Worm (Caenorhabditis elegans) whole organism, L2 larva: ENCODE measurements around the gene vps-53.

Source experiments
- C34F6.9 ChIP-seq: fragments of 150-350 bp; optimal IDR thresholded peaks from 2 replicates; lab custom pipeline; 2014; ENCODE audit warnings: missing biosample characterization, missing genetic modification characterization
- R02D3.7 ChIP-seq: fragments of 150-350 bp; optimal IDR thresholded peaks from 2 replicates; lab custom pipeline; 2014; ENCODE audit warnings: missing biosample characterization, missing genetic modification characterization
- Y55F3AM.14 ChIP-seq: fragments of 200-800 bp; sonication (Bioruptor generic); optimal IDR thresholded peaks from 2 replicates; lab custom pipeline; 2018; ENCODE audit warnings: mild to moderate bottlenecking, missing genetic modification characterization, missing compliant biosample characterization
- ZK546.5 ChIP-seq: sonication (generic microtip); optimal IDR thresholded peaks from 2 replicates; lab custom pipeline; 2017; ENCODE audit warnings: missing biosample characterization, missing genetic modification characterization
- alr-1 ChIP-seq: fragments of 150-350 bp; optimal IDR thresholded peaks from 2 replicates; lab custom pipeline; 2014; ENCODE audit warnings: missing biosample characterization, missing genetic modification characterization
- aly-2 ChIP-seq: fragments of 150-350 bp; optimal IDR thresholded peaks from 2 replicates; lab custom pipeline; 2014; ENCODE audit warnings: missing biosample characterization, missing genetic modification characterization
- ama-1 ChIP-seq: fragments of 150-350 bp; optimal IDR thresholded peaks from 2 replicates; lab custom pipeline; 2018; ENCODE audit warnings: inconsistent platforms
- blmp-1 ChIP-seq: sonication (generic microtip); optimal IDR thresholded peaks from 2 replicates; lab custom pipeline; 2017; ENCODE audit warnings: missing genetic modification characterization, mild to moderate bottlenecking, missing compliant biosample characterization, antibody characterized with exemption, moderate library complexity; ENCODE audit not compliant: insufficient read depth
- ceh-16 ChIP-seq: fragments of 150-350 bp; optimal IDR thresholded peaks from 2 replicates; lab custom pipeline; 2014; ENCODE audit warnings: missing biosample characterization, missing genetic modification characterization
- ceh-82 ChIP-seq: fragments of 150-350 bp; optimal IDR thresholded peaks from 2 replicates; lab custom pipeline; 2014; ENCODE audit warnings: missing biosample characterization, missing genetic modification characterization
- crh-2 ChIP-seq: sonication (generic microtip); optimal IDR thresholded peaks from 2 replicates; lab custom pipeline; 2017; ENCODE audit warnings: missing biosample characterization, missing genetic modification characterization
- dmd-4 ChIP-seq: sonication (generic microtip); optimal IDR thresholded peaks from 2 replicates; lab custom pipeline; 2017; ENCODE audit warnings: missing biosample characterization, missing genetic modification characterization
- egl-27 ChIP-seq: sonication (generic microtip); optimal IDR thresholded peaks from 3 replicates; lab custom pipeline; 2017; ENCODE audit warnings: missing biosample characterization, missing genetic modification reagents, missing genetic modification characterization
- elt-1 ChIP-seq: fragments of 150-350 bp; optimal IDR thresholded peaks from 2 replicates; lab custom pipeline; 2014; ENCODE audit warnings: missing biosample characterization, missing genetic modification characterization
- elt-3 ChIP-seq: sonication (generic microtip); optimal IDR thresholded peaks from 2 replicates; lab custom pipeline; 2017; ENCODE audit warnings: missing biosample characterization, missing genetic modification characterization
- fos-1 ChIP-seq: fragments of 150-350 bp; optimal IDR thresholded peaks from 2 replicates; lab custom pipeline; 2014; ENCODE audit warnings: missing biosample characterization, missing genetic modification characterization
- gmeb-1 ChIP-seq: fragments of 150-350 bp; optimal IDR thresholded peaks from 2 replicates; lab custom pipeline; 2014; ENCODE audit warnings: missing biosample characterization, missing genetic modification characterization
- lin-11 ChIP-seq: fragments of 150-350 bp; sonication (generic microtip); optimal IDR thresholded peaks from 2 replicates; lab custom pipeline; 2014; ENCODE audit warnings: missing biosample characterization, missing genetic modification characterization, inconsistent platforms, mixed read lengths
- lin-13 ChIP-seq: fragments of 150-350 bp; optimal IDR thresholded peaks from 2 replicates; lab custom pipeline; 2014; ENCODE audit warnings: missing biosample characterization, missing genetic modification reagents, missing genetic modification characterization
- lin-39 ChIP-seq: fragments of 150-350 bp; optimal IDR thresholded peaks from 2 replicates; lab custom pipeline; 2014; ENCODE audit warnings: missing biosample characterization, missing genetic modification reagents, missing genetic modification characterization
- lsy-2 ChIP-seq, 2 experiments: fragments of 150-350 bp in 1 of 2; sonication (generic microtip) in 1 of 2; optimal IDR thresholded peaks; 2 replicates each; lab custom pipeline; 2014 to 2017; ENCODE audit warnings: missing biosample characterization in 2 of 2, missing genetic modification characterization in 2 of 2
- mab-5 ChIP-seq: fragments of 150-350 bp; optimal IDR thresholded peaks from 2 replicates; lab custom pipeline; 2014; ENCODE audit warnings: missing biosample characterization, missing genetic modification characterization
- mbf-1 ChIP-seq: sonication (generic microtip); optimal IDR thresholded peaks from 2 replicates; lab custom pipeline; 2017; ENCODE audit warnings: missing biosample characterization, missing genetic modification characterization
- mdl-1 ChIP-seq, 2 experiments: fragments of 150-350 bp in 1 of 2; sonication (generic microtip) in 1 of 2; optimal IDR thresholded peaks; 2 replicates each; lab custom pipeline; 2017; ENCODE audit warnings: missing biosample characterization in 2 of 2, missing genetic modification characterization in 2 of 2
- nhr-10 ChIP-seq: sonication (generic microtip); optimal IDR thresholded peaks from 2 replicates; lab custom pipeline; 2017; ENCODE audit warnings: missing biosample characterization, missing genetic modification characterization
- nhr-11 ChIP-seq: fragments of 150-350 bp; optimal IDR thresholded peaks from 2 replicates; lab custom pipeline; 2014; ENCODE audit warnings: missing biosample characterization, missing genetic modification characterization
- nhr-12 ChIP-seq: fragments of 150-350 bp; optimal IDR thresholded peaks from 2 replicates; lab custom pipeline; 2014; ENCODE audit warnings: missing biosample characterization, missing genetic modification characterization
- nhr-129 ChIP-seq: fragments of 150-350 bp; optimal IDR thresholded peaks from 2 replicates; lab custom pipeline; 2014; ENCODE audit warnings: missing biosample characterization, missing genetic modification characterization
- nhr-21 ChIP-seq: fragments of 150-350 bp; optimal IDR thresholded peaks from 2 replicates; lab custom pipeline; 2014; ENCODE audit warnings: missing biosample characterization, missing genetic modification characterization
- nhr-23 ChIP-seq: fragments of 150-350 bp; optimal IDR thresholded peaks from 2 replicates; lab custom pipeline; 2014; ENCODE audit warnings: missing biosample characterization, missing genetic modification reagents, missing genetic modification characterization
- nhr-237 ChIP-seq: fragments of 150-350 bp; optimal IDR thresholded peaks from 2 replicates; lab custom pipeline; 2014; ENCODE audit warnings: missing biosample characterization, missing genetic modification characterization
- nhr-25 ChIP-seq: fragments of 150-350 bp; sonication (generic microtip); optimal IDR thresholded peaks from 3 replicates; lab custom pipeline; 2014; ENCODE audit warnings: missing biosample characterization, missing genetic modification characterization
- nhr-6 ChIP-seq: fragments of 150-350 bp; optimal IDR thresholded peaks from 2 replicates; lab custom pipeline; 2014; ENCODE audit warnings: missing biosample characterization, missing genetic modification characterization
- nhr-77 ChIP-seq: fragments of 150-350 bp; optimal IDR thresholded peaks from 2 replicates; lab custom pipeline; 2014; ENCODE audit warnings: missing biosample characterization, missing genetic modification characterization
- peb-1 ChIP-seq: fragments of 150-350 bp; optimal IDR thresholded peaks from 2 replicates; lab custom pipeline; 2014; ENCODE audit warnings: missing biosample characterization, missing genetic modification characterization
- sem-4 ChIP-seq: fragments of 150-350 bp; optimal IDR thresholded peaks from 2 replicates; lab custom pipeline; 2014; ENCODE audit warnings: missing biosample characterization, missing genetic modification reagents, missing genetic modification characterization
- skn-1 ChIP-seq: sonication (generic microtip); optimal IDR thresholded peaks from 2 replicates; lab custom pipeline; 2017; ENCODE audit warnings: missing biosample characterization, missing genetic modification characterization
- sma-3 ChIP-seq: sonication (generic microtip); optimal IDR thresholded peaks from 2 replicates; lab custom pipeline; 2016; ENCODE audit warnings: missing genetic modification reagents, missing genetic modification characterization, missing compliant biosample characterization
- sma-9 ChIP-seq, 2 experiments: fragments of 150-350 bp in 1 of 2; sonication (generic microtip) in 1 of 2; optimal IDR thresholded peaks; 2 replicates each; lab custom pipeline; 2014 to 2016; ENCODE audit warnings: missing genetic modification characterization in 2 of 2, mild to moderate bottlenecking in 1 of 2, missing biosample characterization in 1 of 2, missing compliant biosample characterization in 1 of 2, missing genetic modification reagents in 1 of 2, moderate library complexity in 1 of 2
- snpc-4 ChIP-seq: fragments of 150-350 bp; optimal IDR thresholded peaks from 2 replicates; lab custom pipeline; 2014; ENCODE audit warnings: missing biosample characterization, missing genetic modification characterization
- unc-39 ChIP-seq: fragments of 150-350 bp; optimal IDR thresholded peaks from 2 replicates; lab custom pipeline; 2014; ENCODE audit warnings: missing biosample characterization, missing genetic modification characterization
- unc-62 ChIP-seq: fragments of 150-350 bp; optimal IDR thresholded peaks from 2 replicates; lab custom pipeline; 2014; ENCODE audit warnings: missing biosample characterization, missing genetic modification reagents, missing genetic modification characterization
- zag-1 ChIP-seq: fragments of 150-350 bp; optimal IDR thresholded peaks from 2 replicates; lab custom pipeline; 2014; ENCODE audit warnings: missing biosample characterization, missing genetic modification characterization
- ztf-1 ChIP-seq: fragments of 200-800 bp; sonication (Bioruptor generic); conservative IDR thresholded peaks from 2 replicates; pipeline ENCODE4 v1.3.6; 2022; ENCODE audit warnings: missing genetic modification characterization, missing compliant biosample characterization
- ztf-11 ChIP-seq: sonication (generic microtip); optimal IDR thresholded peaks from 2 replicates; lab custom pipeline; 2017; ENCODE audit warnings: missing biosample characterization, missing genetic modification characterization
- ztf-4 ChIP-seq: fragments of 150-350 bp; optimal IDR thresholded peaks from 2 replicates; lab custom pipeline; 2014; ENCODE audit warnings: missing biosample characterization, missing genetic modification characterization

vps-53 gene

DNA sequence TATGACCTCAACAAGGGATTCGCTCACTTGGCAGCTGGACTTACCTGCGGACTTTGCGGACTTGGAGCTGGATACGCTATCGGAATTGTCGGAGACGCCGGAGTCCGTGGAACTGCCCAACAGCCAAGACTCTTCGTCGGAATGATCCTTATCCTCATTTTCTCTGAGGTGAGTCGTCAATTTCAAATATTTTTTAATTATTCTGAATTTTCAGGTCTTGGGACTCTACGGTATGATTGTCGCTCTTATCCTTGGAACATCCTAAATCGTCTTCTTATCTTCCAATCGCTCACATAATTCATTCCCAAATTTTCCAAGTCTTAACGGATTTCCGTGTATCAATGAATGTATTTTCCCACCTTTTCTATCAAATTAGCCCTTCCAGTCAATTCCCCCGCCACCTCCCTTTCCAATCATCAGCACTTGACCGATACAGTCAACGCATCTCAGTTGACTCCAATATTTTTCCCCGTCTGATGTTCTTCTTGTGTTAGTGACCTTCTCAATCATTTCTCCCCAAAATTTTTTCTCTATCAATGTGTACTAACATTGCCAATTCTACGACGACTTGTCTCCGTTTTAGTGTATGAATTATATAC is 25.3 kb upstream of the vps-53 start, which contains the start of gene R10E11.6:
Gene R10E11.6, plus strand, starts transcription at position 524 of the 599 bp plus-strand sequence.
- TF ChIP-seq ama-1 = no peak
- TF ChIP-seq nhr-23 (tag; lab: Kevin White, UChicago) = no peak
- no peak for TF ChIP-seq skn-1 (tag; lab: Kevin White, UChicago)

ce11 chrIII:9782011-9782436 is 24.7 kb upstream of the vps-53 start, which contains the start of gene vha-2:
Gene vha-2, plus strand, starts transcription at chrIII:9782164.
- TF ChIP-seq elt-3 (tag; lab: Kevin White, UChicago) = no peak
- no peak for TF ChIP-seq mdl-1 (tag; optimal IDR thresholded peaks at IDR 0.05; lab: Kevin White, UChicago)
- no peak for TF ChIP-seq aly-2 (tag; lab: Kevin White, UChicago)
- TF ChIP-seq ztf-11 = no peak
- TF ChIP-seq nhr-129 (tag; lab: Kevin White, UChicago) = peak; percentile 1
- peak; percentile 15 for TF ChIP-seq sma-3
- TF ChIP-seq alr-1 = no peak
- no peak for TF ChIP-seq nhr-11 (tag; lab: Kevin White, UChicago)
- TF ChIP-seq ceh-82 = no peak
- TF ChIP-seq unc-39 (tag; lab: Kevin White, UChicago) = no peak
- TF ChIP-seq Y55F3AM.14 = no peak
- TF ChIP-seq lin-11 = peak; percentile 22
- TF ChIP-seq nhr-12 (tag; lab: Kevin White, UChicago) = no peak
- TF ChIP-seq fos-1 (tag; lab: Kevin White, UChicago) = peak; percentile 29
- TF ChIP-seq lin-13 (GFP tag; lab: Kevin White, UChicago) = no peak
- TF ChIP-seq nhr-77 (tag; lab: Kevin White, UChicago) = no peak
- TF ChIP-seq, all 48 proteins: peak for 4

DNA sequence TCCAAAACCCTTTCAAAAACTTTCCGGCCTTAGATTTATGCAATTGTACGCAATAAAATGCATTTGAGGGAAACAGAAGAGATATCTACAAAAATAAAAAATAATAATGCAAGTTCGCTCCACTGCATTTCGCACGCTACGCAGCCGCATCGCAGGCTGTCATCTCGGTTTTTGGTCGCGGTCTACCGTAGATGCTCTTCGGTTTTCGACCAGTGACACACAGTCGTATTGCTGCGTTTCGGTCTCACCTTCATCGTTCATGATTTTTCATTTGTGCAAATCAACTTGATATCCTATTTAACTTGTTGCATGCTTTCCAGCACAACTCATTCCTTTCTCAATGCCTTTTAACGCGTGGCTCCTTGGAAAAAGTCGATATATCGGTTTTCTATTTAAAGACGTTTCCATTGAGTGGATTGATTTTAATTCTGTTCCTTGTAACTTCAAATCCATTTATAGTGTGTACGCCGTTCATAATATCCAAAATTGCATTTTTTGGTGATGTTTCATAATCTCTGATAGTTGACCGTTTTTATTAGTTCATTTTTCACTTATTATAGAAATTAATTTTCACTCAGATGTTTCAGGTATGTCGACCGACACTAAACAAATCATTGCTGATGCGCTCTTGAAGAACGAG is 23.5 kb upstream of the vps-53 start, which contains the start of gene vha-1:
Gene vha-1, plus strand, starts transcription at position 590 of the 640 bp plus-strand sequence.
- TF ChIP-seq nhr-23 (tag; lab: Kevin White, UChicago) (no peak), gmeb-1 (tag; lab: Kevin White, UChicago) (peak; percentile 79), nhr-12 (tag; lab: Kevin White, UChicago) (no peak), unc-39 (tag; lab: Kevin White, UChicago) (no peak), sem-4 (no peak), zag-1 (peak; percentile 69), Y55F3AM.14 (no peak), blmp-1 (tag; lab: Kevin White, UChicago) (peak; percentile 56), egl-27 (tag; lab: Kevin White, UChicago) (peak; percentile 46), mab-5 (tag; lab: Kevin White, UChicago) (peak; percentile 43), lin-13 (GFP tag; lab: Kevin White, UChicago) (peak; percentile 85), nhr-25 (tag; lab: Kevin White, UChicago) (peak; percentile 75), mbf-1 (tag; lab: Kevin White, UChicago) (no peak), elt-3 (tag; lab: Kevin White, UChicago) (no peak), ceh-16 (no peak), ztf-1 (GFP tag; lab: Robert Waterston, UW) (no peak), fos-1 (tag; lab: Kevin White, UChicago) (peak; percentile 99), aly-2 (tag; lab: Kevin White, UChicago) (no peak), alr-1 (no peak), mdl-1 (tag; optimal IDR thresholded peaks at IDR 0.05; lab: Kevin White, UChicago) (peak in 1 of 2 experiments; percentile 41), ceh-82 (peak; percentile 55), ztf-11 (no peak), nhr-237 (tag; lab: Kevin White, UChicago) (no peak), lsy-2 (tag; optimal IDR thresholded peaks at IDR 0.05; lab: Kevin White, UChicago) (peak; percentile 78 to 94), nhr-10 (tag; lab: Kevin White, UChicago) (no peak), peb-1 (no peak), R02D3.7 (tag; lab: Kevin White, UChicago) (peak; percentile 11), nhr-77 (tag; lab: Kevin White, UChicago) (no peak), elt-1 (tag; lab: Kevin White, UChicago) (no peak), ama-1 (peak; percentile 78), nhr-129 (tag; lab: Kevin White, UChicago) (peak; percentile 88), unc-62 (no peak), C34F6.9 (tag; lab: Kevin White, UChicago) (peak; percentile 98), crh-2 (tag; lab: Kevin White, UChicago) (peak; percentile 95), nhr-6 (tag; lab: Kevin White, UChicago) (peak; percentile 39), ZK546.5 (peak; percentile 42), nhr-21 (tag; lab: Kevin White, UChicago) (peak; percentile 81), ztf-4 (tag; lab: Kevin White, UChicago) (peak; percentile 65), sma-9 (GFP tag; optimal IDR thresholded peaks at IDR 0.05; lab: Kevin White, UChicago) (peak; percentile 40), sma-9 (tag; optimal IDR thresholded peaks at IDR 0.05; lab: Kevin White, UChicago) (no peak), lin-11 (peak; percentile 67), sma-3 (peak; percentile 83), snpc-4 (tag; lab: Kevin White, UChicago) (peak; percentile 53), dmd-4 (no peak), lin-39 (tag; lab: Kevin White, UChicago) (no peak)
